Fruit fly (Drosophila melanogaster) whole organism, wandering third instar larva: ENCODE data around the gene Bmcp.

Experiments used
- CG32264 ChIP-seq: fragments of 200-800 bp; sonication (Bioruptor generic); optimal IDR thresholded peaks from 2 replicates; lab custom pipeline; 2016; ENCODE audit warnings: missing biosample characterization, missing genetic modification characterization
- dl ChIP-seq, 2 experiments: fragments of 175-275, 200-275 bp in 1 of 2; fragments of 200-275 bp in 1 of 2; sonication (Bioruptor generic); optimal IDR thresholded peaks; lab custom pipeline; 2018; ENCODE audit warnings: mild to moderate bottlenecking in 2 of 2, missing biosample characterization in 2 of 2, missing genetic modification characterization in 2 of 2, moderate library complexity in 2 of 2; ENCODE audit not compliant: partially characterized antibody in 2 of 2, insufficient read depth in 1 of 2
- jim ChIP-seq: fragments of 175-275, 200-325 bp; sonication (Bioruptor generic); optimal IDR thresholded peaks from 2 replicates; lab custom pipeline; 2016; ENCODE audit warnings: missing biosample characterization, mild to moderate bottlenecking, missing genetic modification characterization

- TF ChIP-seq CG32264 (no peak), jim (GFP tag; lab: Kevin White, UChicago) (no peak), dl (GFP tag; optimal IDR thresholded peaks at IDR 0.05; lab: Kevin White, UChicago; ENCODE audit: insufficient read depth in 1 of 2, partially characterized antibody in 2 of 2) (no peak)
These were observed 29.4 kb upstream of the Bmcp start, which contains the start of the genes Pldn and CG14135 for dm6 chr3L:11691203-11691797.
